Fruit fly (Drosophila melanogaster): ENCODE data around the gene side-VII.

dm6 chr3R:9704183-9705007 is 35.4 kb downstream of the side-VII start:
- TF ChIP-seq woc (GFP tag; optimal IDR thresholded peaks at IDR 0.05) (no peak), sv (GFP tag; optimal IDR thresholded peaks at IDR 0.05) (no peak), dmrt93B (GFP tag; optimal IDR thresholded peaks at IDR 0.05) (no peak), psq (GFP tag; optimal IDR thresholded peaks at IDR 0.05) (peak; percentile 6), lola (GFP tag; optimal IDR thresholded peaks at IDR 0.05) (no peak), Myc (optimal IDR thresholded peaks at IDR 0.05) (no peak), h (GFP tag; optimal IDR thresholded peaks at IDR 0.05) (peak; percentile 62), sage (GFP tag; optimal IDR thresholded peaks at IDR 0.05) (no peak), jim (GFP tag; optimal IDR thresholded peaks at IDR 0.05) (no peak)

Data from whole organism, wandering third instar larva.